Fruit fly (Drosophila melanogaster) whole organism: Measurements from ENCODE around the gene SLIRP1.

Source experiments
- CG8478 ChIP-seq: fragments of >200 bp; optimal IDR thresholded peaks from 2 replicates; lab custom pipeline; 2018; ENCODE audit warnings: inconsistent platforms
- Dll ChIP-seq: fragments of >200 bp; optimal IDR thresholded peaks from 2 replicates; lab custom pipeline; 2017
- EcR ChIP-seq, 2 experiments: fragments of >200 bp; optimal IDR thresholded peaks; 2 replicates each; lab custom pipeline; 2017; ENCODE audit warnings: missing biosample characterization in 2 of 2, missing genetic modification characterization in 2 of 2, missing genetic modification reagents in 2 of 2
- pan ChIP-seq: fragments of >200 bp; optimal IDR thresholded peaks from 2 replicates; lab custom pipeline; 2017
- psq ChIP-seq: fragments of >200 bp; optimal IDR thresholded peaks from 2 replicates; lab custom pipeline; 2017
- usp ChIP-seq: fragments of >200 bp; optimal IDR thresholded peaks from 2 replicates; lab custom pipeline; 2017; ENCODE audit warnings: missing biosample characterization, missing genetic modification characterization, mixed read lengths

Gene SLIRP1

DNA sequence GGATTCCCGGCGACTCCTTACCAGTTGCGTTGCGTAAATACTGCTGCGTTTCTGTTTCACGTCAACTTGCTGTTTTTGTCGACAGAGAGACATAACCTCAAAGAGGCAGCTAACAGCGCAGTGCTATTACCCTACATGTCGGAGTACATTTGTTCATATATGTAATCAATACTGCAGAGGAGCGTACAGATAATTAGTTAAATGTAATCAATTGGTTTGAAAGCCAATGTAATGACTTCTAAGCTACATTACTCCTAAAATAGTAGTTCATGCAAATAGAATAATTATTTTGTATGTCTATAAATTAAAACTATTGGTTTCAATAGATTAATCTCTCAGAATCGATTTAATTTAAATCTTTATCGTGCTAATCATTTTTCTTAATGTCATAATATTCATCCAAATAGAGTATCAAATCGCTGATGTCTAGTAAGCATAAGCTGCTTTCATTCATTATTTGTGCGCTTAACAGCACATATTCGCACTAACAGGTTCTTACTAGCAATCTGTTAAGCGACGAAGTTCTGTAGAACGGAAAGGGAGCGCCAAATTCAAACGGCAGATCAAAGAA is at the start of gene SLIRP1, which contains the start of gene anox:
Gene SLIRP1 (minus strand): TSS at position 95 of the 571 bp plus-strand sequence.
Gene anox (minus strand): TSS at position 95 of the 571 bp plus-strand sequence.
- TF ChIP-seq usp (no peak), pan (lab: Kevin White, UChicago) (no peak), CG8478 (lab: Kevin White, UChicago) (no peak), Dll (lab: Kevin White, UChicago) (no peak), psq (lab: Kevin White, UChicago) (no peak), EcR (GFP tag; optimal IDR thresholded peaks at IDR 0.05; lab: Kevin White, UChicago) (no peak)

DNA sequence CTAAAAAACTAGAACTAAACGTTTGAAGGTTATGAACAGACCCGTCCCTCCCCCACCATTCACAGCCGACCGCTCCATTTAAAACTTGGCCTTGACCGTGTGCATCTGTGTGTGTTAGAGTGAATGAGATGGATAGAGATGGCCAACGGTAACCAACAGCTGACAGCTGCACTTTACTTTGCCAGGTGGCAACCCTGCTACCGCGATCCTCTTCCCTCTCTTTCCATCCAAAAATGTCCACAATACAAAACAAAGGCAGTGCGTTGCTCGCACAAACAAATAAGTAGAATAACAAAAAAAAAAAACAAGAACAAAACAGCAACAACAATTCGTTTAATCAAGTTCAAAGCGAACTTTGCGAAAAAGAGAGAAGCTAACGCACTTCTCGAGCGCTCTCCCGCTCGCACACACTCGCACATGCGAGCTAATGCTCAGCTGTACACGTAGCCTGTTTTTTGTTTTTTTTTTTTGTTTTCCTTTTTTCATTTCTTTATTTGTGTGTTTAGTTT is 49.4 kb upstream of the SLIRP1 start:
- TF ChIP-seq EcR (GFP tag; optimal IDR thresholded peaks at IDR 0.05; lab: Kevin White, UChicago): peak in 1 of 2 experiments; percentile 53
- no peak for TF ChIP-seq Dll (lab: Kevin White, UChicago)
- no peak for TF ChIP-seq usp
- TF ChIP-seq psq (lab: Kevin White, UChicago): no peak

dm6 chrX:21367363-21368072 is 48.4 kb upstream of the SLIRP1 start:
- TF ChIP-seq usp (no peak), psq (lab: Kevin White, UChicago) (no peak), CG8478 (lab: Kevin White, UChicago) (peak; percentile 59), EcR (GFP tag; optimal IDR thresholded peaks at IDR 0.05; lab: Kevin White, UChicago) (no peak), Dll (lab: Kevin White, UChicago) (no peak), pan (lab: Kevin White, UChicago) (no peak)

dm6 chrX:21366311-21366990 is 47.4 kb upstream of the SLIRP1 start:
- TF ChIP-seq EcR (GFP tag; optimal IDR thresholded peaks at IDR 0.05; lab: Kevin White, UChicago): no peak
- TF ChIP-seq CG8478 (lab: Kevin White, UChicago): no peak
- no peak for TF ChIP-seq pan (lab: Kevin White, UChicago)
- TF ChIP-seq usp: no peak
- no peak for TF ChIP-seq Dll (lab: Kevin White, UChicago)
- TF ChIP-seq psq (lab: Kevin White, UChicago): no peak

DNA sequence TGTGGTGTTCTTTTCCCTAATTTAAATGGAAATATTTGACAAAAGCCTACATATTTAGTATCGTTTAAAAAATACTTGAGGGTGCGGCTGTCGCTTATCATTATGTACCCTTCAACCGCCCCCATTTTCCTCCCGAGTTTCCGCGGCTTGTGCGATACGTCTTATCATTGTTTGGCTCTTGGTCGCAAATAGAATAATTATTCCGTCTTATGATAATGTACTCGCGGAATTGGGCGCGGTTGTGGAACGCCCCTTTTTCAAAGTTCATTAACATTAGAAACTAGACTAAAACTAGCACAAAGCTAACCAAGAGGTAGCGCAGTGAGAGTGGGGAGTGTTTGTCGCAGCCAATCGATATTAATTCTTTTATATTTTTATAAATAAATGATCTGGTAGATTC is 46.3 kb upstream of the SLIRP1 start:
- TF ChIP-seq EcR (GFP tag; optimal IDR thresholded peaks at IDR 0.05; lab: Kevin White, UChicago) (no peak), pan (lab: Kevin White, UChicago) (no peak), psq (lab: Kevin White, UChicago) (no peak), CG8478 (lab: Kevin White, UChicago) (no peak), usp (no peak)

DNA sequence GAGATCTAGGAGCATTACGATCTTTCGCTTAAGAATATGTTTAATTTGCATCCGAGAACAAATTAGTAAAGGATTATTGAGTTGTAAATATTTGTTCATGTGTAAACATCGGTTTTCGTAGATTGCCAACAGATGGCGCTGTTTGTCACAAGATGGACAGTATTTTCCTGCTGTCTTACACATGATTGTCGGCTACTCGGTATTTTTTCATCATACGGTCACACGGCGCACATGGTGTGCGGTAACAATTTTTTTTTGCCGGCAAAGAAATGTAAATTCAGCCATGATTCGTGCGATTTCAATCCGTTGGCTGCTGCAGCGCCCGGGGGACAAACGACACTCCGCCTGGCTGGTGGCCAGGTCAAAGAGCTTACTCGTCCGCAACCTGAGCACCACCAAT is 43.8 kb upstream of the SLIRP1 start, which contains the start of the genes bbx and waw:
Gene bbx (plus strand): TSS at position 151 of the 400 bp plus-strand sequence.
Gene waw (plus strand): TSS at position 151 of the 400 bp plus-strand sequence.
- TF ChIP-seq Dll (lab: Kevin White, UChicago) (no peak), EcR (GFP tag; optimal IDR thresholded peaks at IDR 0.05; lab: Kevin White, UChicago) (no peak), psq (lab: Kevin White, UChicago) (no peak), pan (lab: Kevin White, UChicago) (no peak), CG8478 (lab: Kevin White, UChicago) (no peak), usp (no peak)

- TF ChIP-seq usp: no peak
Observed at dm6 chrX:21357810-21358671, 38.9 kb upstream of the SLIRP1 start, which contains the start of gene Septin1. Gene Septin1 (plus strand): TSS chrX:21358286.

DNA sequence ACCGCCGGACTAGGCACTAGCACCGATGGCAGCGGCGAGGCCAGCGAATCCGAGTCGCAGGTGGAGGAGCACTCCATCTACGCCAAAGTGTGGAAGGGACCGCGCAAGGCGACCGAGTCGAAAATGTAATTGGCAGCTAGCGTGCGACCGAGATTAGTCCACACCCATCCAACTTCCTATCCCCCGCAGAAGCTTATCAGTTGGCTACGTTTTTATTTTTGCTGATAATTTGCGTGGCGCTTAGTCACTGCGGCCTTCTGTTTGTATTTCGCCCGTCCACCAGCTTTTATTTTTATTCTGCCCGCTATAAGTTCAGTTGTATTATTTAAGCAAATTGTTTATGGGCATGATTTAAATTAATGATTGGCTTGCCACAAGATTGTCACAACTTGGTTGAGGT is 34.4 kb upstream of the SLIRP1 start:
- no peak for TF ChIP-seq usp

DNA sequence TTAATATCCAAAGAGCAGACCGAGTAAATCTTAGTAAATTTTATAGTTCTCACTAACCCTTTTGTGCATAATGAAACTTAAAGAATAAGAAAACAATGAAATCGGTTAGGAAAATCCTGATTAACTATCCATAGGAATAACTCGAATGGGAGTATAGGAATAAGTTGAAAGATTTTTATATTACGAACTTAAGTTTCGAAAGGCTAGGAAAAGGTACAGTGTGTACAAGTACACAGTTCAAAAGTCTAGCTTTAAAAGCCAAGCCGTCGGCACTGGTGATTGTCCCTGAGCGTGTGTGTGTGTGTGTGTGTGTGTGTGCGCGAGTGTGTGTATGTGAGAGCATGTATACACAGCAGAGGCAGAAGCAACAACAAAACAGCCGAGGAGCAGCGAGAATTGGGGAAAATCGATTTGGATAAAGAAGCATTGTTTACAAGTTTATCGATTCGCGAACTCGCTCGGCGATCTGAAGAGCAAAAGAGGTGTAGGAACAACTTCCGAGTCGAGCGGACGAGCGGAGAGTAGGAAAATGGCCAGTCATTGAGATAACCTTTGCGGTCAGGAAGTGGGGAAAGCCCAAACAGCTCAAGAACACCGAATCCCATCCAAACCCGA is 32.2 kb upstream of the SLIRP1 start:
- TF ChIP-seq usp: no peak
- TF ChIP-seq CG8478 (lab: Kevin White, UChicago): peak; percentile 52
- TF ChIP-seq Dll (lab: Kevin White, UChicago): no peak

- no peak for TF ChIP-seq usp
- TF ChIP-seq CG8478 (lab: Kevin White, UChicago): no peak
- TF ChIP-seq psq (lab: Kevin White, UChicago): no peak
- no peak for TF ChIP-seq Dll (lab: Kevin White, UChicago)
- TF ChIP-seq pan (lab: Kevin White, UChicago): no peak
- TF ChIP-seq EcR (GFP tag; optimal IDR thresholded peaks at IDR 0.05; lab: Kevin White, UChicago): no peak
Observed at dm6 chrX:21349800-21350309, 30.8 kb upstream of the SLIRP1 start, which contains the start of the genes peng and sol. Gene peng (minus strand): TSS chrX:21349843. Gene sol (plus strand): TSS chrX:21350280.
